Worm (Caenorhabditis elegans): ENCODE measurements around the gene T07A5.7.

ce11 chrIII:10258641-10259040 lies 52.3 kb downstream of the T07A5.7 start, which contains the start of gene rip-1:
- TF ChIP-seq snpc-4 (tag; optimal IDR thresholded peaks at IDR 0.05) (no peak), unc-62 (GFP tag; optimal IDR thresholded peaks at IDR 0.05) (no peak), sma-9 (GFP tag; optimal IDR thresholded peaks at IDR 0.05) (no peak), sma-9 (tag; optimal IDR thresholded peaks at IDR 0.05) (no peak), crh-2 (tag; optimal IDR thresholded peaks at IDR 0.05) (no peak), mdl-1 (tag; optimal IDR thresholded peaks at IDR 0.05) (no peak), ama-1 (optimal IDR thresholded peaks at IDR 0.05) (no peak), unc-55 (GFP tag; optimal IDR thresholded peaks at IDR 0.05) (no peak)

All from whole organism, L2 larva.